Fruit fly (Drosophila melanogaster) whole organism: ENCODE results near the gene CG33307.

Experiments used
- CG8478 ChIP-seq: fragments of >200 bp; optimal IDR thresholded peaks from 2 replicates; lab custom pipeline; 2018; ENCODE audit warnings: inconsistent platforms
- Dll ChIP-seq: fragments of >200 bp; optimal IDR thresholded peaks from 2 replicates; lab custom pipeline; 2017
- EcR ChIP-seq, 2 experiments: fragments of >200 bp; optimal IDR thresholded peaks; 2 replicates each; lab custom pipeline; 2017; ENCODE audit warnings: missing biosample characterization in 2 of 2, missing genetic modification characterization in 2 of 2, missing genetic modification reagents in 2 of 2
- pan ChIP-seq: fragments of >200 bp; optimal IDR thresholded peaks from 2 replicates; lab custom pipeline; 2017
- psq ChIP-seq: fragments of >200 bp; optimal IDR thresholded peaks from 2 replicates; lab custom pipeline; 2017
- usp ChIP-seq: fragments of >200 bp; optimal IDR thresholded peaks from 2 replicates; lab custom pipeline; 2017; ENCODE audit warnings: missing biosample characterization, missing genetic modification characterization, mixed read lengths

CG33307 gene

dm6 chr2L:13837579-13837978 is 3.7 kb downstream of the CG33307 start:
- TF ChIP-seq Dll = no peak
- TF ChIP-seq CG8478 (lab: Kevin White, UChicago) = no peak
- TF ChIP-seq pan = no peak
- TF ChIP-seq usp (GFP tag; lab: Kevin White, UChicago) = no peak
- no peak for TF ChIP-seq psq (lab: Kevin White, UChicago)
- no peak for TF ChIP-seq EcR (GFP tag; optimal IDR thresholded peaks at IDR 0.05; lab: Kevin White, UChicago)

- no peak for TF ChIP-seq pan
- TF ChIP-seq CG8478 (lab: Kevin White, UChicago) = no peak
- TF ChIP-seq EcR (GFP tag; optimal IDR thresholded peaks at IDR 0.05; lab: Kevin White, UChicago) = no peak
- no peak for TF ChIP-seq usp (GFP tag; lab: Kevin White, UChicago)
- no peak for TF ChIP-seq Dll
- no peak for TF ChIP-seq psq (lab: Kevin White, UChicago)
Measured at dm6 chr2L:13835959-13836358, 5.4 kb downstream of the CG33307 start.

- no peak for TF ChIP-seq EcR (GFP tag; optimal IDR thresholded peaks at IDR 0.05; lab: Kevin White, UChicago)
- no peak for TF ChIP-seq psq (lab: Kevin White, UChicago)
- no peak for TF ChIP-seq usp (GFP tag; lab: Kevin White, UChicago)
- no peak for TF ChIP-seq Dll
- no peak for TF ChIP-seq pan
- TF ChIP-seq CG8478 (lab: Kevin White, UChicago) = no peak
Measured at dm6 chr2L:13835002-13835910, 6.1 kb downstream of the CG33307 start, which contains the start of the genes mRpS23 and CenG1A. TSS of gene mRpS23 (minus strand) at chr2L:13835072. TSS of gene CenG1A (plus strand) at chr2L:13835564.

dm6 chr2L:13833058-13833457 is 8.3 kb downstream of the CG33307 start, which contains the start of the genes GatC, PolG2 and Polr2C:
TSS of gene GatC (minus strand) at chr2L:13833105.
TSS of gene PolG2 (minus strand) at chr2L:13833105.
TSS of gene Polr2C (plus strand) at chr2L:13833337.
- no peak for TF ChIP-seq psq (lab: Kevin White, UChicago)
- no peak for TF ChIP-seq EcR (GFP tag; optimal IDR thresholded peaks at IDR 0.05; lab: Kevin White, UChicago)
- no peak for TF ChIP-seq Dll
- TF ChIP-seq usp (GFP tag; lab: Kevin White, UChicago) = no peak
- no peak for TF ChIP-seq CG8478 (lab: Kevin White, UChicago)
- no peak for TF ChIP-seq pan

dm6 chr2L:13829540-13829939 is 11.8 kb downstream of the CG33307 start, which contains the start of the genes Arpc1 and Orc5:
TSS of gene Arpc1 (minus strand) at chr2L:13829741.
TSS of gene Orc5 (plus strand) at chr2L:13829837.
- TF ChIP-seq CG8478 (lab: Kevin White, UChicago) = no peak
- TF ChIP-seq Dll = no peak
- no peak for TF ChIP-seq usp (GFP tag; lab: Kevin White, UChicago)
- TF ChIP-seq pan = no peak
- no peak for TF ChIP-seq EcR (GFP tag; optimal IDR thresholded peaks at IDR 0.05; lab: Kevin White, UChicago)
- no peak for TF ChIP-seq psq (lab: Kevin White, UChicago)

- no peak for TF ChIP-seq CG8478 (lab: Kevin White, UChicago)
- no peak for TF ChIP-seq Dll
Measured at dm6 chr2L:13827557-13827956, 13.8 kb downstream of the CG33307 start, which contains the start of gene PolG1. TSS of gene PolG1 (minus strand) at chr2L:13827772.

- TF ChIP-seq EcR (GFP tag; optimal IDR thresholded peaks at IDR 0.05; lab: Kevin White, UChicago) (no peak), CG8478 (lab: Kevin White, UChicago) (no peak), psq (lab: Kevin White, UChicago) (no peak)
Measured at dm6 chr2L:13820948-13821347, 20.4 kb downstream of the CG33307 start, which contains the start of gene b. TSS of gene b (plus strand) at chr2L:13821248.

- TF ChIP-seq Dll (no peak), usp (GFP tag; lab: Kevin White, UChicago) (no peak), psq (lab: Kevin White, UChicago) (no peak)
Measured at dm6 chr2L:13820176-13820575, 21.1 kb downstream of the CG33307 start.

dm6 chr2L:13813604-13814178 is 27.6 kb downstream of the CG33307 start, which contains the start of gene Sos:
TSS of gene Sos (plus strand) at chr2L:13813816.
- TF ChIP-seq usp (GFP tag; lab: Kevin White, UChicago) = no peak
- no peak for TF ChIP-seq EcR (GFP tag; optimal IDR thresholded peaks at IDR 0.05; lab: Kevin White, UChicago)
- TF ChIP-seq psq (lab: Kevin White, UChicago) = no peak
- TF ChIP-seq Dll = no peak
- TF ChIP-seq pan = no peak
- no peak for TF ChIP-seq CG8478 (lab: Kevin White, UChicago)

dm6 chr2L:13813156-13813555 is 28.2 kb downstream of the CG33307 start, which contains the start of gene CG16888:
TSS of gene CG16888 (minus strand) at chr2L:13813256.
- no peak for TF ChIP-seq EcR (GFP tag; optimal IDR thresholded peaks at IDR 0.05; lab: Kevin White, UChicago)
- no peak for TF ChIP-seq Dll
- no peak for TF ChIP-seq psq (lab: Kevin White, UChicago)
- no peak for TF ChIP-seq usp (GFP tag; lab: Kevin White, UChicago)
- no peak for TF ChIP-seq CG8478 (lab: Kevin White, UChicago)
- no peak for TF ChIP-seq pan

- TF ChIP-seq Dll (no peak), usp (GFP tag; lab: Kevin White, UChicago) (no peak), psq (lab: Kevin White, UChicago) (no peak), pan (no peak), EcR (GFP tag; optimal IDR thresholded peaks at IDR 0.05; lab: Kevin White, UChicago) (no peak), CG8478 (lab: Kevin White, UChicago) (no peak)
Measured at dm6 chr2L:13811323-13811722, 30.0 kb downstream of the CG33307 start, which contains the start of the genes Adat1 and CG16865. TSS of gene Adat1 (minus strand) at chr2L:13811474. TSS of gene CG16865 (plus strand) at chr2L:13811522.
